Worm (Caenorhabditis elegans) whole organism, midembryonic: ENCODE results near the gene ergi-2.

Source experiments
- T22C8.4 ChIP-seq: fragments of 200-800 bp; sonication (Bioruptor generic); IDR thresholded peaks from 2 replicates; pipeline ENCODE4 v1.3.6; 2022; ENCODE audit warnings: missing genetic modification characterization, missing compliant biosample characterization
- cog-1 ChIP-seq: sonication (generic microtip); optimal IDR thresholded peaks from 2 replicates; lab custom pipeline; 2016; ENCODE audit warnings: missing genetic modification characterization, missing compliant biosample characterization
- flt-1 ChIP-seq: fragments of 200-800 bp; sonication (Bioruptor generic); IDR thresholded peaks from 2 replicates; pipeline ENCODE4 v1.3.6; 2022; ENCODE audit warnings: missing genetic modification characterization, missing compliant biosample characterization
- klf-2 ChIP-seq: fragments of 200-800 bp; sonication (Bioruptor generic); conservative IDR thresholded peaks from 2 replicates; pipeline ENCODE4 v1.3.6; 2022; ENCODE audit warnings: missing genetic modification reagents, missing genetic modification characterization, missing compliant biosample characterization
- med-1 ChIP-seq: sonication (generic microtip); optimal IDR thresholded peaks from 2 replicates; lab custom pipeline; 2017; ENCODE audit warnings: missing genetic modification characterization, mild to moderate bottlenecking, missing compliant biosample characterization, antibody characterized with exemption, missing genetic modification reagents; ENCODE audit not compliant: insufficient read depth
- ref-1 ChIP-seq: fragments of 200-800 bp; sonication (Bioruptor generic); conservative IDR thresholded peaks from 2 replicates; pipeline ENCODE4 v1.3.6; 2022; ENCODE audit warnings: missing genetic modification reagents, missing genetic modification characterization, missing compliant biosample characterization
- tab-1 ChIP-seq: fragments of 200-800 bp; sonication (Bioruptor generic); IDR thresholded peaks from 2 replicates; pipeline ENCODE4 v1.3.6; 2022; ENCODE audit warnings: missing genetic modification characterization, missing compliant biosample characterization
- ztf-23 ChIP-seq: fragments of 200-800 bp; sonication (Bioruptor generic); IDR thresholded peaks from 2 replicates; pipeline ENCODE4 v1.3.6; 2022; ENCODE audit warnings: missing genetic modification reagents, missing genetic modification characterization, missing compliant biosample characterization
- ztf-29 ChIP-seq: fragments of 200-800 bp; sonication (Bioruptor generic); IDR thresholded peaks from 2 replicates; pipeline ENCODE4 v1.3.6; 2022; ENCODE audit warnings: missing genetic modification reagents, missing genetic modification characterization, missing compliant biosample characterization

DNA sequence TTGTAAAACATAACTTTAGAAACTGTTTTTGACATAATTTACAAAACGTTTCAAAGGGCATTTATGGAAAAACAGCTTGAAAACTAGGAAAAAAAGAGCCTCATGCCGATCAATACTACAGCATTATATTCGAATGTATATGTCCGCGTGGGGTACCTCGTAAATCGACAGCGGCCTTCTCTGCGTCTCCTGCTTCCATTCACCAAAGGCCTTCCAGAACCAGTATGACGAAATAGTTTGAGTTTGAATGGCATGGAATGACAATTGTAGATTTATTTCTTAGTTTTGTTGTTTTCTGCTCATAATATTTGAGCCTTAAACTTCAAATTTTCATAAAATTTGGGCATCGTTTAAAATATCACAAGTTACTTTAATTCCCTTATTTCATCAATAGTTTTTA is 38.3 kb upstream of the ergi-2 start:
- TF ChIP-seq flt-1 (GFP tag; lab: Robert Waterston, UW): no peak
- TF ChIP-seq T22C8.4 (GFP tag; lab: Robert Waterston, UW): no peak
- no peak for TF ChIP-seq ztf-29 (GFP tag; lab: Robert Waterston, UW)
- TF ChIP-seq tab-1 (GFP tag; lab: Robert Waterston, UW): no peak
- no peak for TF ChIP-seq klf-2 (GFP tag; lab: Robert Waterston, UW)
- no peak for TF ChIP-seq med-1
- no peak for TF ChIP-seq ztf-23 (GFP tag; lab: Robert Waterston, UW)
- no peak for TF ChIP-seq cog-1 (tag; lab: Kevin White, UChicago)
- no peak for TF ChIP-seq ref-1 (GFP tag; lab: Robert Waterston, UW)
